Worm (Caenorhabditis elegans) whole organism, L2 larva: ENCODE measurements around the gene C29F9.5.

Source experiments
- nhr-6 ChIP-seq: fragments of 150-350 bp; optimal IDR thresholded peaks from 2 replicates; lab custom pipeline; 2014; ENCODE audit warnings: missing biosample characterization, missing genetic modification characterization
- nhr-77 ChIP-seq: fragments of 150-350 bp; optimal IDR thresholded peaks from 2 replicates; lab custom pipeline; 2014; ENCODE audit warnings: missing biosample characterization, missing genetic modification characterization
- snpc-4 ChIP-seq: fragments of 150-350 bp; optimal IDR thresholded peaks from 2 replicates; lab custom pipeline; 2014; ENCODE audit warnings: missing biosample characterization, missing genetic modification characterization

DNA sequence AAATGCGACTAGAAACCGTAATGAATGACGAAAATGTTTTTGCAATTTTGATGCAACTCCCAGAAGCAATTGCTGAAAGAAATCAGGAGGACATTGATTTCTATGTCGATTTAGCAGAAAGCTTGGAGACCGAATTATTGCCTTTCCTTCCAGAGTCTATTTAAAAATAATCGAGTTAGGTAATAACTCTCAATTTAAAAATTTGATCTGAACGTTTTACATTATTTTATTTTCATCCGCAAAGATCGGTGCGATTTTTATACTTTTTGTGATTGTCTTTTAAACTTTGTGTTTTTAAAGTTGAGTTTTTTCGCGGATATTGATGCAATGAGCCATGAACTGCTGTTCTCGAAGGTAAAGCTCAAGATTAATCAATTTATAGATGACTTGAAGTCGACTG lies 7.2 kb downstream of the C29F9.5 start, which contains the start of gene pals-23:
- TF ChIP-seq nhr-77 (tag; lab: Kevin White, UChicago) (no peak), nhr-6 (no peak), snpc-4 (tag; lab: Kevin White, UChicago) (no peak)
